Fruit fly (Drosophila melanogaster): Measurements from ENCODE around the gene CG11696.

Gene CG11696

DNA sequence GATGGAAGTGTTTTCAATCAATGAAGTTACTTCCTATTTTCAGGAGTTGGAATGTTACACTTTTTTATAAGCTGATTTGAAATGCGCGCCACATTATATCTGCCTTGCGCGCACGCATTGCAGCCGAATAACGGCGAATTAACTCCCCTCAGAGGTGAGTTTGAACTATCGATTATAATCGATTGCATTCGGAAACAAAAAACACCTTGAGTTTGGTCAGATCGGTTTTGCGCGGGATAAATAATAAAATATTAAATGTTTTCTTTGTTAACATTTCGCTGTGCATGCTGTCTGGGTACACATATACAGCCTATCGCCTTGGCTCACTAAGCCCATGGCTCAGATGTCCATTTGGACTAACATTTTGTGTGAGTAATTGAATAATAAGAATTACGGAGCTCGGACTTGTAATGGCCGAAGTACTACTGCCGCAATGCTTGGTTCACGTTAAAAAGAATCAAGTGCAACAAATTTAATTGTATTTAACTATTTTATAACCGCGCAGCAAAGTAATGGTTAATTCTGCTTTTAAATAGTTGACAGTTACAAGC, 47.9 kb downstream of the CG11696 start (continued):
- TF ChIP-seq amos (GFP tag; IDR thresholded peaks at IDR 0.05; ENCODE audit: partially characterized antibody) (peak; percentile 38; the same call in 1 of the 2 replicates), CG2129 (GFP tag; IDR thresholded peaks at IDR 0.05; ENCODE audit: partially characterized antibody) (peak; percentile 36)

DNA sequence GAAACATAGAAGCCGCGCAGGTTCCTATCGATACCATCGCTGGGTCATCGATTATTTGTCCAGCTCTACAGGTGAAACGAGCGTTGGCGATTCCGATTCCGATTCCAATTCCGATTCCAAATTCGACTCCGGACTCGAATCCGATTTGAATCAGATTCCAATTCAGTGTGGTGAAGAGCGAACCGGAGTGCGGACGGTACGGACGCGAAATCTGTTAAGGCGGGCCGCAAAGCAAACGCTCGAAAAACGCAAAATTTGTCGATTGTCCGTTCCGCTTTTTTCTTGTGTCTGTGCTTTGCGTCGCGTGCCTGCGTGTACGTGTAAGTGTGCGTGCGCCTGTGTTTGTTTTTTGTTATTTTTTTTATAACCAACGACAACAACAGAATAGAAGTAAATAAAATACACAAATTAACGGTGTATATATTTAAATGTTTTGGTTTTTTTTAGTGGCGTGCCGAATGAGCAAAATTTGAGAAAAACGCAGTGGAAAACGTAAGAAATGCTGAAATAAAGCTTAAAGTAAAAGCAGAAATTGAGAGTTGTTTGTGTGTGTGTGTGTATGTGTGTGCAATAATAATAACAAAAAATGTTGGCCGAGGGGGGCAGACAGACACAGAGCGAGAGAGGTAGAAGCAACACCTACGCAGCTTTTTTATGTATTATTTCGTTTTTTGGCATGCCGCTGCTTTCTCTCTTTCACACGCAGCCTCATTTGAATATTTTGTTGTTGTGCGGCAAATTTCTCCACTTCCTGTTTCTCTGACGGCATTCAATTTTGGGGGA, 48.5 kb downstream of the CG11696 start, which contains the start of gene Ptp10D:
Gene Ptp10D, plus strand, starts transcription at position 150 of the 783 bp plus-strand sequence.
- peak; percentile 25 for TF ChIP-seq MESR4 (GFP tag; optimal IDR thresholded peaks at IDR 0.05)
- no peak for TF ChIP-seq Oaz (GFP tag; IDR thresholded peaks at IDR 0.05)
- peak; percentile 59 for TF ChIP-seq hbn (GFP tag; IDR thresholded peaks at IDR 0.05; ENCODE audit: partially characterized antibody)
- no peak for TF ChIP-seq D (optimal IDR thresholded peaks at IDR 0.05)
- no peak for TF ChIP-seq D (GFP tag; optimal IDR thresholded peaks at IDR 0.05)
- TF ChIP-seq chinmo (GFP tag; IDR thresholded peaks at IDR 0.05; ENCODE audit: partially characterized antibody) = peak; percentile 84
- TF ChIP-seq az2 (GFP tag; optimal IDR thresholded peaks at IDR 0.05) = no peak
- TF ChIP-seq fd3F (GFP tag; optimal IDR thresholded peaks at IDR 0.05) = no peak
- TF ChIP-seq CG14710 (tag; optimal IDR thresholded peaks at IDR 0.05) = no peak
- TF ChIP-seq zfh1 (GFP tag; IDR thresholded peaks at IDR 0.05) = no peak
- peak; percentile 51; the same call in 1 of the 2 replicates for TF ChIP-seq NFAT (GFP tag; IDR thresholded peaks at IDR 0.05)
- no peak for TF ChIP-seq eve (GFP tag; optimal IDR thresholded peaks at IDR 0.05)
- peak; percentile 85 for TF ChIP-seq CG34224 (GFP tag; IDR thresholded peaks at IDR 0.05; ENCODE audit: partially characterized antibody)
- TF ChIP-seq Deaf1 (tag; optimal IDR thresholded peaks at IDR 0.05) = peak; percentile 22
- TF ChIP-seq gfzf (GFP tag; optimal IDR thresholded peaks at IDR 0.05) = peak; percentile 0
- TF ChIP-seq CG34376 (GFP tag; optimal IDR thresholded peaks at IDR 0.05) = peak; percentile 45
- peak; percentile 54 for TF ChIP-seq caup (GFP tag; optimal IDR thresholded peaks at IDR 0.05; ENCODE audit: severe bottlenecking)
- no peak; the same call in 2 of the 3 replicates for TF ChIP-seq B-H1 (GFP tag; IDR thresholded peaks at IDR 0.05)
- TF ChIP-seq CG11398 (GFP tag; optimal IDR thresholded peaks at IDR 0.05) = no peak
- no peak for TF ChIP-seq CG13123 (GFP tag; optimal IDR thresholded peaks at IDR 0.05)
- TF ChIP-seq vvl (GFP tag; IDR thresholded peaks at IDR 0.05) = peak; percentile 51
- peak; percentile 94 for TF ChIP-seq CG42726 (GFP tag; IDR thresholded peaks at IDR 0.05; ENCODE audit: partially characterized antibody)
- peak; percentile 26 for TF ChIP-seq CG6765 (GFP tag; optimal IDR thresholded peaks at IDR 0.05)
- no peak for TF ChIP-seq Gsc (GFP tag; IDR thresholded peaks at IDR 0.05)
- peak; percentile 94 for TF ChIP-seq Dref (GFP tag; IDR thresholded peaks at IDR 0.05)
- peak; percentile 5 for TF ChIP-seq CG3163 (GFP tag; optimal IDR thresholded peaks at IDR 0.05)
- peak; percentile 33 for TF ChIP-seq gsb-n (tag; optimal IDR thresholded peaks at IDR 0.05)
- peak; percentile 1 for TF ChIP-seq unpg (GFP tag; optimal IDR thresholded peaks at IDR 0.05)
- no peak for TF ChIP-seq lmd (GFP tag; IDR thresholded peaks at IDR 0.05)
- peak; percentile 78 for TF ChIP-seq pzg (GFP tag; optimal IDR thresholded peaks at IDR 0.05)
- peak; percentile 65 for TF ChIP-seq CG13894 (tag; optimal IDR thresholded peaks at IDR 0.05)
- peak; percentile 19 for TF ChIP-seq CG13296 (GFP tag; optimal IDR thresholded peaks at IDR 0.05)
- no peak for TF ChIP-seq CG33557 (GFP tag; optimal IDR thresholded peaks at IDR 0.05)
- TF ChIP-seq CG7963 (GFP tag; IDR thresholded peaks at IDR 0.05; ENCODE audit: partially characterized antibody) = peak; percentile 88
- no peak for TF ChIP-seq Trl (optimal IDR thresholded peaks at IDR 0.05)
- no peak for TF ChIP-seq Trl (GFP tag; optimal IDR thresholded peaks at IDR 0.05)
- TF ChIP-seq mirr (GFP tag; optimal IDR thresholded peaks at IDR 0.05) = peak; percentile 27
- TF ChIP-seq Bgb (GFP tag; IDR thresholded peaks at IDR 0.05; ENCODE audit: partially characterized antibody) = peak; percentile 96
- TF ChIP-seq abd-A (tag; optimal IDR thresholded peaks at IDR 0.05) = peak; percentile 78
- no peak for TF ChIP-seq CG9215 (GFP tag; IDR thresholded peaks at IDR 0.05)
- peak; percentile 89 for TF ChIP-seq BEAF-32 (GFP tag; optimal IDR thresholded peaks at IDR 0.05)
- no peak for TF ChIP-seq ap (GFP tag; IDR thresholded peaks at IDR 0.05)
- TF ChIP-seq CG30403 (GFP tag; optimal IDR thresholded peaks at IDR 0.05) = no peak
- peak; percentile 2 for TF ChIP-seq en (GFP tag; optimal IDR thresholded peaks at IDR 0.05)

Measured in whole organism, embryonic.